Worm (Caenorhabditis elegans) whole organism, L4 larva: ENCODE measurements around the gene T04C12.1.

Source experiments
- T20F7.1 ChIP-seq: fragments of 200-800 bp; sonication (Bioruptor generic); optimal IDR thresholded peaks from 2 replicates; lab custom pipeline; 2018; ENCODE audit warnings: mild to moderate bottlenecking, missing genetic modification characterization, missing compliant biosample characterization
- Y75B8A.6 ChIP-seq: fragments of 200-800 bp; sonication (Bioruptor generic); IDR thresholded peaks from 2 replicates; pipeline ENCODE4 v1.3.6; 2022; ENCODE audit warnings: missing genetic modification reagents, missing genetic modification characterization, missing compliant biosample characterization
- ceh-28 ChIP-seq: fragments of 150-350 bp; optimal IDR thresholded peaks from 2 replicates; lab custom pipeline; 2014; ENCODE audit warnings: missing biosample characterization, missing genetic modification reagents, missing genetic modification characterization
- ceh-44 ChIP-seq: fragments of 200-800 bp; sonication (Bioruptor generic); IDR thresholded peaks from 2 replicates; pipeline ENCODE4 v1.3.6; 2022; ENCODE audit warnings: missing genetic modification reagents, missing genetic modification characterization, missing compliant biosample characterization
- fkh-10 ChIP-seq: fragments of 150-350 bp; optimal IDR thresholded peaks from 2 replicates; lab custom pipeline; 2014; ENCODE audit warnings: missing biosample characterization, missing genetic modification reagents, missing genetic modification characterization
- lin-29 ChIP-seq: fragments of 200-800 bp; sonication (Bioruptor generic); IDR thresholded peaks from 2 replicates; pipeline ENCODE4 v1.3.6; 2022; ENCODE audit warnings: missing genetic modification reagents, missing genetic modification characterization, missing compliant biosample characterization
- lsy-2 ChIP-seq, 2 experiments: fragments of 150-350 bp in 1 of 2; sonication (generic microtip) in 1 of 2; optimal IDR thresholded peaks; 2 replicates each; lab custom pipeline; 2014 to 2017; ENCODE audit warnings: missing biosample characterization in 2 of 2, missing genetic modification characterization in 2 of 2
- madf-9 ChIP-seq: fragments of 200-800 bp; sonication (Bioruptor generic); conservative IDR thresholded peaks from 2 replicates; pipeline ENCODE4 v1.3.6; 2022; ENCODE audit warnings: missing genetic modification reagents, missing genetic modification characterization, missing compliant biosample characterization
- nhr-28 ChIP-seq: fragments of 150-350 bp; optimal IDR thresholded peaks from 2 replicates; lab custom pipeline; 2014; ENCODE audit warnings: missing biosample characterization, missing genetic modification characterization
- nhr-76 ChIP-seq: fragments of 150-350 bp; optimal IDR thresholded peaks from 2 replicates; lab custom pipeline; 2014; ENCODE audit warnings: missing biosample characterization, missing genetic modification characterization
- tag-97 ChIP-seq: fragments of 200-800 bp; sonication (Bioruptor generic); IDR thresholded peaks from 2 replicates; pipeline ENCODE4 v1.3.6; 2022; ENCODE audit warnings: missing genetic modification characterization, missing compliant biosample characterization
- unc-39 ChIP-seq: sonication (generic microtip); optimal IDR thresholded peaks from 2 replicates; lab custom pipeline; 2017; ENCODE audit warnings: missing biosample characterization, missing genetic modification characterization
- ztf-11 ChIP-seq: fragments of 150-350 bp; optimal IDR thresholded peaks from 2 replicates; lab custom pipeline; 2014; ENCODE audit warnings: missing biosample characterization, missing genetic modification characterization

DNA sequence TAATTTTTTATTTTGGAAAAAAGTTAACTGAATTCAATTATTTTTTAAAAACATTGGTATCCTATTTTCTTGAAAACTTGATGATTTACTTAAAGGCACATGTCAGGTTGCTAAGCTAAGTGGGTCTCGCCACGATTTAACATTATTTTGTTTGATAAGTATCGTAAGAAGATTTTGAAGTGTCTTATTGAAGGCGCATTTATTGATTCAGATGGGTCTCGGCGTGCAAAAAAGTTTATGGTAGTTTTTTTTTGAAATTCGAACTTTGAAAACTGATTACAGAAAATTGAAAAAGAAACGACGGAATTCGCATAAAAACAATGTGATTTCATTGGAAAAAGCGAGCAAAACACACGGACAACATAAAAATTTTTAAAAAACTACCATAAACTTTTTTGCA is 23.9 kb upstream of the T04C12.1 start:
- TF ChIP-seq lin-29 (GFP tag; lab: Robert Waterston, UW) (no peak), ztf-11 (no peak), unc-39 (tag; lab: Kevin White, UChicago) (no peak), ceh-28 (no peak), tag-97 (GFP tag; lab: Robert Waterston, UW) (no peak), ceh-44 (no peak), nhr-28 (tag; lab: Kevin White, UChicago) (no peak), fkh-10 (GFP tag; lab: Kevin White, UChicago) (no peak), T20F7.1 (no peak), madf-9 (GFP tag; lab: Robert Waterston, UW) (no peak), nhr-76 (tag; lab: Kevin White, UChicago) (no peak), lsy-2 (tag; optimal IDR thresholded peaks at IDR 0.05; lab: Kevin White, UChicago) (no peak), Y75B8A.6 (GFP tag; lab: Robert Waterston, UW) (no peak)
